Worm (Caenorhabditis elegans) whole organism, dauer: ENCODE results near the gene msp-76.

ENCODE experiments used
- unc-62 ChIP-seq: sonication (generic microtip); optimal IDR thresholded peaks from 2 replicates; lab custom pipeline; 2017; ENCODE audit warnings: missing biosample characterization, missing genetic modification reagents, missing genetic modification characterization

The msp-76 gene

DNA sequence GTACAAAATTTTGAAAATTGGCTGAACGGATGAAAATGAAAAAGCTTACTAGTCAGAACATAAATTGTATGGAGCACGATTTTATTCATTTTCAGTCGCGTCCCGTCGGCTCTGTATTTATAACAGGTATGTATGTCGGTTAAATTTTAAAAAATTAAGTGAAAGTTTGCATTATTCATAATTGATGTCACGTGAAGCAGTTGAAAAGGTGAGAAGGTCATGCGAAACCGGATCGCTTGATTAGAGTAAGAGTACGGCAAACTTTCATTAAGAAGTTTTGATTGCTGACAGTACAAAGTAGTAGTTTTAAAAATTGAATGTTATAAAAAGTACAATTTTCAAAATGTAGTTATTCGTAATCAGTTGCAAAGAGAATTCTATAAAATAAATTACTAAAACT lies 15.6 kb upstream of the msp-76 start:
- TF ChIP-seq unc-62, result no peak

ce11 chrIV:9673683-9674336 lies 15.0 kb upstream of the msp-76 start:
- no peak for TF ChIP-seq unc-62

DNA sequence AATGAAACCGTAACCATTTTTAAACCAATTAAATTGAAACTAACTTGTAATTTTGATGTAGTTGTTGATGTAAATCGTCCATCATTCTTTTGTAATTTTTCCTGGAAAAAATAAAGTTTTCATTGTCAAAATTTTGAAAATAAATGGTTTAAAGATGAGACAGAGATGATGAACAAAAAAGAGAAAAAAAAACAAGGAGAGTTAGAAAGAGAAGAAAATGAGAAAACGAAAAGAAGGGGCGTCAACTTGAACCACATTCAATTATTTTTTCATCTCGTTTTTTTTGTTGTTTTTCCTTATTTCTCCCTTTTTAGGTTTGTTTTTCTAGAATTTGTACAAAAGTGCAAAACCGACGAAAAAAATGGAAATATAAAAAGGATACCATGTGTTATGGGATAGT lies 13.2 kb upstream of the msp-76 start, which contains the start of gene nhr-34:
Gene nhr-34, minus strand, starts transcription at position 101 of the 400 bp plus-strand sequence.
- no peak for TF ChIP-seq unc-62

- TF ChIP-seq unc-62, result no peak
Measured at ce11 chrIV:9676535-9676934, 12.3 kb upstream of the msp-76 start.

DNA sequence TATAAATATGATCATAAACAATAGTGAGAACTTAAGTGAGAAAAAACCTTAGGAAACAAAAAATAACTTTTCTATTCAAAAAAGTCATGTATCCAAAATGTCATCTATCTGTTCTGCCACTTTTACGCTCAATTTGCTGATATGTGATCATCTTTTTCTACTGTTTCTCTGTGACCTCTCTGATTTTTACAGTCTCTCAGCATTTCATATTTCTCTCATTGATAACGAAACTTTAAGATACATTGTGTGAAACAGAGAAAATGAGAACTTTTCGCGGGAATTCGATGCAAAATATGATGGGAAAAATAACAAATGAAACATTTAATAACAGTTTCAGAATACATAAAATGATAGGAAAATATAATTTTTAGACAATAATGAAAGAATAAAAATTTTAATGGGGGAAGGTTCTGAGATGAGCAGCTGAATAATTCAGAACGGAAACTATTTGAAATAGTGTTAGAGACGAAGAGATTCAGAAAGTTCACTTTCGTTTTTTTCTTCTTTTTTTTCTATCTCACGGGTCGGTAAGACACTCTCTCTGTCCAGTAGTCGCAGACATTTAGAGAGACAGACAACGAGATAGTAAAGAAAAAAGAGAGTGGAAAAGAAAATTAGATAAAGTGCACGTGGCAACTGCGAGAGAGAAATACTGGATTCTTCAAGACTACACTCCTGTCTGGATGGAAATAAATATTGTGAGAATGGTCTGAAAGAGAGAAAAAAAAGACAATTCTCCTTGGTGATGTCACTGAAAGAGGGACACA lies 11.4 kb upstream of the msp-76 start:
- no peak for TF ChIP-seq unc-62

ce11 chrIV:9678007-9678406 lies 10.8 kb upstream of the msp-76 start:
- TF ChIP-seq unc-62, result no peak

- no peak for TF ChIP-seq unc-62
Measured at ce11 chrIV:9679296-9679695, 9.5 kb upstream of the msp-76 start.

DNA sequence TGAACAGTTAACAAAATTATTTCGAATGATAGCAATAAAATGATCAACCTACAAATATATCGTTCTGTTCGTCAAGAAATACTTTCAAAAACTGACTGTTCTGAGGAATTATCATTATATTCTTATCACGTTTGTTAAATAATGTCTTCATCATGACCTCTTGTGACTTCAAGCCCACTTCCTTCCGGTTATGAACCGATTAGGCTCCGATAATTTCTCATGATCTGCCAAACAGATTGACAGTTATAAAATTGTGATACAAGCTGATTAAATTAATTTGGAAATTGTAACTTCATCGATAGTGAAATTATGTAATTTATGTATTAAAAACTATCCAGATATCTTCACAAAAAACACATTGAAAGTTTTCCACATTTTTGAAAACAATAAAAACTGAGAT lies 8.0 kb upstream of the msp-76 start, which contains the start of gene ins-8:
Gene ins-8, minus strand, starts transcription at position 101 of the 400 bp plus-strand sequence.
- TF ChIP-seq unc-62, result no peak

DNA sequence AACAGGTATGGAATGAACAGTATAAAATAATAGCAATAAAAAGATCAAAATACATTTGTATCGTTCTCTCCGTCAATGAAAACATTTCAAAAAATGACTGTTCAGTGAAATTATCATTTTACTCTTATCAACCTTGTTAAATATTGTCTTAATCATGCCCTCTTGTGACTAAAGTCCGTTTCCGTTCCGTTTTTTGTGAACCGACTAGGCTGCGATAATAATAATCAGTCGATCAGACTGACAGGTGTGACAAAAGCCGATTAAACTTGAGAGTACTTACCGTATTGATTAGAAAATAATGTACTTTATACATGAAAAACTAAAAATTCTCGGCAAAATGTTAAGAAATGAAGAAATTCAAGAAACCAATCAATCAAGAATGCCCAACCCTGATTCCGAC lies 6.3 kb upstream of the msp-76 start, which contains the start of gene ins-7:
Gene ins-7, minus strand, starts transcription at position 332 of the 400 bp plus-strand sequence.
- TF ChIP-seq unc-62, result no peak

ce11 chrIV:9683433-9683832 lies 5.4 kb upstream of the msp-76 start, which contains the start of the genes htas-1 and ZK1251.3:
Gene htas-1 (minus strand): TSS chrIV:9683533.
Gene ZK1251.3 (plus strand): TSS chrIV:9683658.
- no peak for TF ChIP-seq unc-62

ce11 chrIV:9690644-9691043 lies 1.8 kb downstream of the msp-76 start, which contains the start of gene sdz-36:
Gene sdz-36 (plus strand): TSS chrIV:9690944.
- TF ChIP-seq unc-62, result no peak

DNA sequence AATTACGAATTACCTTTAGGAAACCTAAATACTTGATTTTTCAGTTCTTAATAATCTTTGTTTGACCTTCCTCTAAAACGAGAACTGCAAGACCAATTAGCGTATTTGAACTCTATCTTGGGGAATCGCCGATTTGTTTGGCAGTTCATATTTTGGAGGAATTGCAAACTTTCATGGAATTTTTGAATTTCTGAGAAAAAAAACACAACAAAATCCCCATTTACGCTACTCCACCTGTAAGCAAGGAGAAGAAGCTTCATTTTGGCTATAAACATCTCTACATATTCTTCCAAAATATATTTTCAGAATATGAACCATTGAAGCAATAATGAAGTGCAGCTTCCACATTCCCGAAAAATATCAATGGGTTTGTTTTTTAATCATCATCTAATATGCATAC lies 4.1 kb downstream of the msp-76 start, which contains the start of gene twk-9:
Gene twk-9, plus strand, starts transcription at position 301 of the 400 bp plus-strand sequence.
- no peak for TF ChIP-seq unc-62

- no peak for TF ChIP-seq unc-62
Measured at ce11 chrIV:9696513-9696912, 7.7 kb downstream of the msp-76 start.

- no peak for TF ChIP-seq unc-62
Measured at ce11 chrIV:9697869-9698268, 9.1 kb downstream of the msp-76 start.

DNA sequence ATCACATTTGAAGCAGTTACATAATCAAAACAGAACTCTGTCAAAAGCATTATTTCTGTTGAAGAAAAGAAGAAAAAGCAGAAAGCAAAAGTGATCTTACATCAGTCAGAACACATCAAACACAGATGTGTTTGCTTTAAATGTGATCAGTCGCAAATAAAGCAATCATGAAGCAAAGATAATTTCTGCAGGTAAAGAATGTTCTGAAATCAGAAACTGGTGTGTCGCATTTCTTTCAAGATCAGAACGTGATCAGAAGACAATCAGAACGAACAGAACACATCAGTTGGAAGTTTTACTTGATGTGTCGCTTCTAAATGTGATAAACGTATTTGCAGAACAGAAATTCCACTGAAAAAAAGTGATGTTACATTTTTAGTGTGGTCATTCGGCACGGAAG lies 10.2 kb downstream of the msp-76 start:
- TF ChIP-seq unc-62, result no peak

DNA sequence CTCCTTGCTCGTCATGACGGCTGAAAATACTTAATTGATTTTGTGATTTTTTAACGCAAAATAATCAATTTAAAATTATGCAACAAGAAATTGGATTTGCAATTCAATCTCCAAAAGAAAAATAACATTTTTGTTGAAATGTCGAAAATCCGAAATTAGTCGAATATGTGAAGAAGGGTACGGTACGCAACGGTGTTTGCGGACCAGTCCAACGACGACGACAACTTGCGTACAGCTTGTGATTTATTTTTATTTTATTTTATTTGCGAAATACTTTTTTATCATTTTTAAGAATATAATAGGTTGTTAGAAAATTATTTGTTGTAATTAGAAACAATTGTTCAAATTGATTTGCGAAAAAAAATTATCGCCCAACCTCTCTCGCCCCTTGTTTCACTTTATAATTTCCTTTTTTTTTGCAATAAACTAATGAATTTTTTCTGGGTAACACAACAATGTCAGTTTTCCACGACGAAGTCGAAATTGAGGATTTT lies 17.9 kb downstream of the msp-76 start, which contains the start of the genes dcaf-1 and dph-3:
Gene dcaf-1, minus strand, starts transcription at position 20 of the 494 bp plus-strand sequence.
Gene dph-3, plus strand, starts transcription at position 444 of the 494 bp plus-strand sequence.
- no peak for TF ChIP-seq unc-62

DNA sequence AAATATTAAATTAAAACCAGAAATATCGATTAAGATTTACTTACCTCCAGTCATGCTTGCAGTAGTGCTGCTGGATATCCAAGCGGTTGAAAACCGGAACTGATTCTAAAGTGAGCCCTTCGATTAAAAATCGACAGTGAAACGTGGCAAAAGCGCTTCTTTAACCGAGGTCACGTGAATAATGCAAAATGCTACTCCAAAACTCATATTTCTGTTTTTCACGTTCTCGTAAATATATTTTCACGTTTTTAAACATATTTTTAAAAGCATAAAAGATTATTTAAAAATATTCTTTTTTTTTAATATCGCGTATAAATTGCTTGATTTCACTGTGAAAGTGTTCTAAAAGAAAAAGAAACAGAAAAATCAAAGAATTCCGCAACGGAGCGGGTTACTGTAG lies 20.4 kb downstream of the msp-76 start, which contains the start of gene ant-1.3:
Gene ant-1.3, minus strand, starts transcription at position 101 of the 400 bp plus-strand sequence.
- TF ChIP-seq unc-62, result no peak
